Worm (Caenorhabditis elegans) whole organism, L4/young adult: ENCODE results near the gene frpr-1.

Source experiments
- W03F9.2 ChIP-seq: fragments of 150-350 bp; optimal IDR thresholded peaks from 2 replicates; lab custom pipeline; 2014; ENCODE audit warnings: missing biosample characterization, missing genetic modification characterization
- dao-5 ChIP-seq: sonication (generic microtip); optimal IDR thresholded peaks from 2 replicates; lab custom pipeline; 2016; ENCODE audit warnings: missing genotype, missing genetic modification characterization, moderate library complexity, missing compliant biosample characterization
- him-1 ChIP-seq: sonication (generic microtip); optimal IDR thresholded peaks from 2 replicates; lab custom pipeline; 2016; ENCODE audit warnings: missing genotype, missing genetic modification reagents, missing genetic modification characterization, missing compliant biosample characterization

The frpr-1 gene

DNA sequence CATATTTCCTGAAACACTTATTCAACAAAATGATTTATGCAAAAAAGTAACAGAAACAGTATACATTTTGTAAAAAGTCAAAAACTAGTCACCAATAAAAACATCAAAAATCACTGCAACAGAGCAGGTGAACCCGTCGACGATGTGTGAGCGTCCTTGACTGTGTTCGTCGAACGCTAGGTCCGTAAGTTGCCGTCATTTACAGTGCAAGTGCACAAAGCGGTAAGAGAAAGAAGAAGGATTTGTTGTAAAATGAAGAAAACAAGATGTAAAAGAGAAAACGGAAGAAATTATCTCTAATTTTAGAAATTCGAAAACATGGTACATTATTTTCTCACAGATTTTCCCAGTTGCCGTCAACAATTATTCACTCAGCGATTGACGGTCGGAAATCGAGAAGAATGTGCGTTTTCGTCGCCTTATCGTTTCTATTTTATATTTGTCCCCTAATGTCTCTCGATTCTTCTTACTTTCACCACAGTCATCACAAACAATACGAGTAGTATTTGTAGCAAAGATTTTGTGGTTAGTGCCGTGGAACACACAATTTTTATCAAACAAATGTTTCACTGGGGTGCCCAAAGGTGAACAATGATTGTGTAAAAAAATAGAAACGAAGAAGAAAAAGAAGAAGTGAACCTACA lies 40.1 kb downstream of the frpr-1 start:
- no peak for TF ChIP-seq W03F9.2 (tag; lab: Kevin White, UChicago)
- TF ChIP-seq him-1 (tag; lab: Kevin White, UChicago), result no peak
- no peak for TF ChIP-seq dao-5 (tag; lab: Kevin White, UChicago)

DNA sequence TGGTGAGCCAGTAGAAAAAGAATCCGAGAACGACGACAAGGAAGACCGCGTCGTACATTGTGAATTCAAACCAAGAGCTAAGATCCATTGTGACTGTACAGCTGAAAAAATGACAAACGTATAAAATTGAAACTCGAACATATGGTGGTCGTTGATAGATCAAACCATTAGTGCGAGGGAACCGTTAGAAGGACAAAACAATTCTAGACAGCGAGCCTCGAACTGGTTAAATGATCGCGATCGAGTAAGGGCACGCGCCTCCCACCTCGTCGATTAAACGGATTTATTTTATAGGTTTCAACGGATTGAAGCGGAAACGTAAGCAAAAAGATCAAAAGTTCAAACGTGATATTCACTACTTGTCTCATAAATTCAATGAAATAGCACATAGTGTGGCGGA lies 41.0 kb downstream of the frpr-1 start, which contains the start of gene vem-1:
TSS of gene vem-1 (minus strand) at position 101 of the 400 bp plus-strand sequence.
- TF ChIP-seq W03F9.2 (tag; lab: Kevin White, UChicago) (no peak), him-1 (tag; lab: Kevin White, UChicago) (no peak)

DNA sequence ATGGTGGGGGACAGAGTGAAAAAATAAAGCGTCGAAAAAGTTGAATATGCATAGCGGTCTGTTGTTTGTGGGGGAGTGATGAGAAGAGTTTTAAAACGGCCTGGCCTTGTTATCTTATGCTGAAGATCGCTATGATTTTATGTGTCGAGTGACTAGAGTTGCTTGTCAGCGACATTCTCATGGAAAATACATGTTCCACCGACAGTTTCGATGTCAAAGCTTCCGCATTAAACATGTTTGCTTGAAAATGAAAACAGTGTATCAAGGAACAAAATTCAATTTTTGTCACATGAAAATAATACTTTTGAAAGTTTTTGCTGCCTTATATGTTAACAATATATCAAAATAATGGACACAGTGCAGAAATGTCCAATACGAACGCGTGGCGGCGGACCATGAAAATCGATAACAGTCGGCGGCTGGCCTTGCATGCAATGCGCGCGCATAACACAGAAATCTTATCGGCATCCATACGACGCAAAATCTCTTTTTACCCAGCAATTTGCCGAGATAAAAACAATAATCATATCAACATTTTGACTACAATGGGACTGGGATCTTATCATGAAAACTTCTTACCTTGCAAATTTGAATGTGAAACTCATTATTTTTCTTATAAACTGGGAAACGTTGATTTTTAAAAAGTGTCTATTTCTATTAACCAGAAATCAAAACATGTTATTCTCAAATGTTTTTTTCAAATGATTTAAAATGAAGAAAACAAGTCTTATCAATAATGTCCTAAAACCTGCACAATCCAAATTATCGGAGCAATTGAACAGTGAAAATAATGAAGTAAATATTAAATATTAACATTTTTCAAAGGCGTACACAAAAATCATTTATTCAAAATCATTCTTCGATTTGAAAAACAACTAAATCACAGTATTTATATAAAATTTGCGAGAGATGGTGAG lies 42.5 kb downstream of the frpr-1 start:
- TF ChIP-seq dao-5 (tag; lab: Kevin White, UChicago) (no peak), W03F9.2 (tag; lab: Kevin White, UChicago) (no peak), him-1 (tag; lab: Kevin White, UChicago) (no peak)

DNA sequence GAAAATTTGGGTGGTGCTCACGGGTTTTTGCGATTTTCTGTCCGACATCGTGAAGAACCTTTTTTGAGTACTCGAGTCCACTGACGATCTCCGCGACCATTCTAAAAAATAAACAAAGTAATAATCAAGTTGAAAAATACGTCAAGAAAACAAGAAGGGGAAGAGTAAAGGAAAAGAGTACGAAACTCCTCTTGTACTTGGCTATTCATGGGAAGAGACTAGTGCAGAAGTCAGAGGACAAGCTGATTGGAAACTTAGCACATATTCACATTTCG lies 43.1 kb downstream of the frpr-1 start, which contains the start of gene dao-3:
TSS of gene dao-3 (minus strand) at position 101 of the 275 bp plus-strand sequence.
- no peak for TF ChIP-seq dao-5 (tag; lab: Kevin White, UChicago)
- TF ChIP-seq him-1 (tag; lab: Kevin White, UChicago), result no peak
- no peak for TF ChIP-seq W03F9.2 (tag; lab: Kevin White, UChicago)

DNA sequence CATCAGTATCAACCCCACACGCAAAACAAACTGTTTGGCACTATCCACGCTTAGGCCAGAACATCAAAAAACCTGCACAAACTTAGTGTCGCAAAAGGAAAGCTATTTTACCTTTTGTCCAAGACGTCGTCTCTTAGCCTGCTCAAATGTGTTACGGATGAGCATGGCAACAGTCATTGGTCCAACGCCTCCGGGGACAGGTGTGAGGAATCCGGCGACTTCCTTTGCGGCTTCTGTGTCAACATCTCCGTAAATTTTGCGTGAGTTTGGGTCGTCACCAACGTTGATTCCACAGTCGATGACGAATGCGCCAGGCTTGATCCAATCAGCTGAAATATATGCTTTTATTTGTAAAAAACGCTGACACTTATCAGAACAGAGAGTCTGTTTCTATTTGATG lies 44.8 kb downstream of the frpr-1 start:
- no peak for TF ChIP-seq dao-5 (tag; lab: Kevin White, UChicago)

DNA sequence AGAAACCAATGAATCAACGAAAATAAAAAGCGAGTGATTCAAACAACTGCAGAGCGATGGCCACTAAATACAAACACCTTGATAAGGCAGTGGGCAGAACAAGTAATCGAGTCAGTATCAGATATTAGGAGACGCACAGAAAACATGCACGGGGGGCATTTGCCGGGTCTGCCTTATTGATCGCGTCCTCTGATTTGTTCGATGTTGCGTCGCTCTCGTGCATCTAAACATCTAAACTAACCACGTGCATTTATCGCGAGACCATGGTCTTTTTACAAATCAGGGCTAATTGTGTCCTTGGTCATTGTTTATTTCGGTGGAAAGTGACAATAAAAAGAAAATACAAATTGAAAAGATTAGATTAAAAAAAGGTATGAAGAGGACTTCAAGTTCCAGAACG lies 45.5 kb downstream of the frpr-1 start, which contains the start of gene K07E3.4:
TSS of gene K07E3.4 (minus strand) at position 100 of the 400 bp plus-strand sequence.
- TF ChIP-seq him-1 (tag; lab: Kevin White, UChicago) (no peak), dao-5 (tag; lab: Kevin White, UChicago) (no peak), W03F9.2 (tag; lab: Kevin White, UChicago) (no peak)

DNA sequence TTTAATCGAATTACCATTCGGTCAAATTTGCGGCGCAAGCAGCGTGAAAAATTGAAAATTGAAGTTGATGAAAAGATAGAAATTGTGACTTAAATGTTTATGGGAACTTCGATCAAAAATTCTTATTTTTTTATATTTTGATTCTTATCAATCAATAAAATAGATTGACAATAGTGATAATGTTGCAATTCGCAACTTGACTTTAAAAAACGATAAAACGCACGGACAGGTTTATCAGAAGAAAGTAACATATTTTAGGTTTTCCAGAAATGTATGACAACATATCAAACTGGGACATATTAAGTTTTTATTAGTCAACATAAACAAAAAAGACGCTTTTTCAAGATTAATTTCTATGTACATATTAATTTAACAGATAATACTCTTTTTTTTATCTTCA lies 46.1 kb downstream of the frpr-1 start:
- no peak for TF ChIP-seq dao-5 (tag; lab: Kevin White, UChicago)
- TF ChIP-seq him-1 (tag; lab: Kevin White, UChicago), result no peak
- TF ChIP-seq W03F9.2 (tag; lab: Kevin White, UChicago), result no peak

DNA sequence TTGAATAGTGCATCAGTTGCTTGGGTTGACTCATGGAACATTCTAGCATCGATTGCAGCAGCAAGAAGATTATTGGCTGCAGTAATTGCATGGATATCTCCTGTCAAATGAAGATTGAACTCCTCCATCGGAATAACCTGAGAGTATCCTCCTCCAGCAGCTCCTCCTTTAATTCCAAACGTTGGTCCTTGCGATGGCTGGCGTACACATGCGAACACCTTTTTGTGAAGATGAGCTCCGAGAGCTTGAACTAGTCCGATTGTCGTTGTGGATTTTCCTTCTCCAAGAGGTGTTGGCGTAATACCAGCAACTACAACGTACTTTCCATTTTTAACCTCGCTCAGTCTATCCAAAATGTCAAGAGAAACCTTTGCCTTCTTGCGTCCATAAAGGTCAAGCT lies 46.7 kb downstream of the frpr-1 start:
- TF ChIP-seq W03F9.2 (tag; lab: Kevin White, UChicago) (no peak), him-1 (tag; lab: Kevin White, UChicago) (no peak)

DNA sequence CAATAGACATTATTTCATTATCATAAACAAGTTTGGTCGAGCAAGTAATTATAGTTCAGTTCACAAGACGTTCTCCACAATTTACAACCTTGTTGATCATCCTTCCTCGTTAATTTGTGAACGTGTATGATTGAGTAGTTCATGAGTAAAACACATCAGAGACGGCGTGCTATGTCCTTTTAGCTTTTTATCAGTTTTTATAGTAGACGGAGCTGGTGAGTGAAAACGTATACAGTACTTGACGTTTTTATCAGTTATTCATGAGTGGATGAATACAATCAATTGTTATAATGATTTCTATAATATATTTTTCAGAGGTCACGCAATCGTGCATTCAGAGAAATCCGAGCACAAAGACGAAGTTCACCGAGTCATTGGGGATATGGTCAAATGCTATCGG lies 50.5 kb downstream of the frpr-1 start:
- TF ChIP-seq dao-5 (tag; lab: Kevin White, UChicago), result no peak
- no peak for TF ChIP-seq him-1 (tag; lab: Kevin White, UChicago)
- no peak for TF ChIP-seq W03F9.2 (tag; lab: Kevin White, UChicago)

DNA sequence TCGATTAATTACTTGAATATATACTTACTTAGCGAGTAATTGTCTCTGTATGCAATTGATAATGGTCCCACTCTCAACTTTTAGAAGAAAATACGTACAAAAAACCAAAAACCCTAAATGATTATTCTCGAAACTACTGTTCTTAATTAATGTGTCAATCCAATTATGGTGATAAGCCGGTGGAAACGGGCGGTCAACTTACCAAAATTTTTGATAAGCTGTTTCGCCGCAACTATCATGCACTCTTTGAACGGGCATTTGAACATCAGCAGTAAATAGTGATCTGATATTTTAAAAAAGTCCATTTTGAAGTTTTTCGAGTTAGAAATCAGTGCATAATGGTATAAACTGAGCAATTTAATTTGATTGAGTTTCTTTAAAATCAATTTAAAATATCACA lies 51.1 kb downstream of the frpr-1 start:
- no peak for TF ChIP-seq him-1 (tag; lab: Kevin White, UChicago)
- TF ChIP-seq W03F9.2 (tag; lab: Kevin White, UChicago), result no peak
- TF ChIP-seq dao-5 (tag; lab: Kevin White, UChicago), result no peak

DNA sequence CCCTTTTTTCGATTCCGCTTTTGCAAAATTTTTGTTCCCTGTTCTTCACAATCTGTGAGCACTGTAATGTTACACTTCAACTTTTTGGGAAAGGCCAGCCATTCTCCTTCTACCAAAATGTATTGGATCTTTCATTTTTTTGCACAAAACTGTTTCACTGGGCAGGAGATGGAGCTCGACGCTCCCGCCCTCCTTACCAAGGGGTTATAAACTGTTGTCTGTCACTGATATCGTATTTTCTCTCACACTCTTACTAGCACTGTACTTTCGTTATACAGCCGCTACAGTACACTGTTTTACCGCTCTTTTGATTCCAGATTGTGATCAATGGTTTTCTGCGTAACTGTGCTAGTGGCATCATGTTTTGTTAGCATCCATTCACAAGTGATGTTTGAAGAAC lies 51.7 kb downstream of the frpr-1 start, which contains the start of gene C46F2.1:
TSS of gene C46F2.1 (plus strand) at position 301 of the 400 bp plus-strand sequence.
- no peak for TF ChIP-seq him-1 (tag; lab: Kevin White, UChicago)
- no peak for TF ChIP-seq W03F9.2 (tag; lab: Kevin White, UChicago)
- TF ChIP-seq dao-5 (tag; lab: Kevin White, UChicago), result no peak

DNA sequence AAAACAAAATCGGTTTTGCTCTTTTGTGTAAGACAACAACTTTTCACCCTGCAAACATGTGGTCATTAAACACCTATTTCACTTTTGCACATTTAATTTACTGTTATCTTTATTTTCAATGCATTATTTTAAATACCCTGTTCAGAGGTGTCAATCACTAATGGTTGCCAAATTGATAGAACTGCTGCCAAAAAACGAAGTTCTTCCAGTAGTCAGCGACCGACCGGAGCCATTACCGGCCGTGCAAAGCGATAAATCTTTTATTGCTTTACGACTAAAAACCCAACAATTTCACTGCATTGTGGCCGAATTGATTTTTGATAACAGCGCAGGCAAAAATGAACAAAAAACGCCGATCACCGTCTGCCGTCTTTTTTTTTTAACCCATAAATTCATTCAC lies 54.9 kb downstream of the frpr-1 start:
- TF ChIP-seq him-1 (tag; lab: Kevin White, UChicago), result no peak
- no peak for TF ChIP-seq dao-5 (tag; lab: Kevin White, UChicago)
- no peak for TF ChIP-seq W03F9.2 (tag; lab: Kevin White, UChicago)
